Fruit fly (Drosophila melanogaster): ENCODE results near the gene Cyp4d14.

Cyp4d14 gene

dm6 chrX:2141854-2142216 lies 33.3 kb downstream of the Cyp4d14 start (continued):
- no peak for TF ChIP-seq Hr38 (GFP tag; optimal IDR thresholded peaks at IDR 0.05)
- peak; percentile 29 for TF ChIP-seq achi (GFP tag; optimal IDR thresholded peaks at IDR 0.05)
- TF ChIP-seq CG1621 (tag; optimal IDR thresholded peaks at IDR 0.05), result no peak
- no peak for TF ChIP-seq CG11902 (GFP tag; optimal IDR thresholded peaks at IDR 0.05)
- TF ChIP-seq esn (GFP tag; optimal IDR thresholded peaks at IDR 0.05), result peak; percentile 42
- no peak for TF ChIP-seq dac (GFP tag; optimal IDR thresholded peaks at IDR 0.05)
- TF ChIP-seq spab (GFP tag; optimal IDR thresholded peaks at IDR 0.05), result no peak
- TF ChIP-seq CG10669 (GFP tag; optimal IDR thresholded peaks at IDR 0.05), result peak; percentile 12
- TF ChIP-seq Smox (GFP tag; optimal IDR thresholded peaks at IDR 0.05), result no peak
- no peak for TF ChIP-seq Eip93F (GFP tag; optimal IDR thresholded peaks at IDR 0.05)
- peak; percentile 42 for TF ChIP-seq CG3919 (GFP tag; optimal IDR thresholded peaks at IDR 0.05)
- TF ChIP-seq CG16779 (tag; optimal IDR thresholded peaks at IDR 0.05), result peak; percentile 1
- TF ChIP-seq CG32006 (GFP tag; optimal IDR thresholded peaks at IDR 0.05), result peak; percentile 50
- TF ChIP-seq eg (GFP tag; IDR thresholded peaks at IDR 0.05), result peak; percentile 59
- no peak for TF ChIP-seq Ets21C (GFP tag; optimal IDR thresholded peaks at IDR 0.05)
- peak in 1 of 2 experiments; percentile 18 for TF ChIP-seq salr (GFP tag; optimal IDR thresholded peaks at IDR 0.05)
- TF ChIP-seq CG6276 (GFP tag; optimal IDR thresholded peaks at IDR 0.05), result peak; percentile 59
- peak; percentile 6 for TF ChIP-seq net (GFP tag; optimal IDR thresholded peaks at IDR 0.05)
- peak; percentile 14 for TF ChIP-seq OdsH (GFP tag; optimal IDR thresholded peaks at IDR 0.05)
- peak; percentile 36 for TF ChIP-seq CG3032 (tag; optimal IDR thresholded peaks at IDR 0.05)
- TF ChIP-seq Hr4 (GFP tag; optimal IDR thresholded peaks at IDR 0.05), result peak; percentile 41
- TF ChIP-seq CG6792 (GFP tag; optimal IDR thresholded peaks at IDR 0.05), result peak; percentile 30
- peak; percentile 46 for TF ChIP-seq CG6854 (GFP tag; optimal IDR thresholded peaks at IDR 0.05)
- TF ChIP-seq CG15336 (GFP tag; IDR thresholded peaks at IDR 0.05), result peak; percentile 55
- no peak for TF ChIP-seq CG4318 (GFP tag; optimal IDR thresholded peaks at IDR 0.05)

- TF ChIP-seq fkh (GFP tag; optimal IDR thresholded peaks at IDR 0.05), result no peak
- no peak for TF ChIP-seq Met (GFP tag; optimal IDR thresholded peaks at IDR 0.05)
- TF ChIP-seq Hr4 (GFP tag; optimal IDR thresholded peaks at IDR 0.05), result peak; percentile 26
- TF ChIP-seq esn (GFP tag; optimal IDR thresholded peaks at IDR 0.05), result peak; percentile 35
- TF ChIP-seq net (GFP tag; optimal IDR thresholded peaks at IDR 0.05), result peak; percentile 2
- TF ChIP-seq Eip75B (GFP tag; optimal IDR thresholded peaks at IDR 0.05), result peak; percentile 33
- TF ChIP-seq Smox (GFP tag; optimal IDR thresholded peaks at IDR 0.05), result no peak
- TF ChIP-seq cyc (GFP tag; optimal IDR thresholded peaks at IDR 0.05), result no peak
- TF ChIP-seq CG11762 (GFP tag; optimal IDR thresholded peaks at IDR 0.05; ENCODE audit: insufficient read depth), result no peak
- TF ChIP-seq CG34406 (GFP tag; optimal IDR thresholded peaks at IDR 0.05), result no peak
- TF ChIP-seq CG8632 (GFP tag; optimal IDR thresholded peaks at IDR 0.05), result no peak
- peak; percentile 20 for TF ChIP-seq CG31627 (GFP tag; optimal IDR thresholded peaks at IDR 0.05)
- no peak for TF ChIP-seq CG4318 (GFP tag; optimal IDR thresholded peaks at IDR 0.05)
- TF ChIP-seq CG10669 (GFP tag; optimal IDR thresholded peaks at IDR 0.05), result no peak
- TF ChIP-seq Gug (GFP tag; IDR thresholded peaks at IDR 0.05), result no peak
- TF ChIP-seq topi (GFP tag; optimal IDR thresholded peaks at IDR 0.05), result peak; percentile 30
- TF ChIP-seq CG1621 (tag; optimal IDR thresholded peaks at IDR 0.05), result no peak
- no peak for TF ChIP-seq CG3919 (GFP tag; optimal IDR thresholded peaks at IDR 0.05)
- peak; percentile 53; the same call in 1 of the 3 replicates for TF ChIP-seq eg (GFP tag; IDR thresholded peaks at IDR 0.05)
- no peak for TF ChIP-seq CG10631 (GFP tag; optimal IDR thresholded peaks at IDR 0.05)
- no peak for TF ChIP-seq CG16779 (tag; optimal IDR thresholded peaks at IDR 0.05)
- TF ChIP-seq acj6 (GFP tag; optimal IDR thresholded peaks at IDR 0.05), result peak; percentile 37
- TF ChIP-seq CG32006 (GFP tag; optimal IDR thresholded peaks at IDR 0.05), result no peak
- TF ChIP-seq CG8319 (GFP tag; optimal IDR thresholded peaks at IDR 0.05), result no peak
- no peak for TF ChIP-seq achi (GFP tag; optimal IDR thresholded peaks at IDR 0.05)
- TF ChIP-seq lz (GFP tag; optimal IDR thresholded peaks at IDR 0.05), result peak; percentile 21
- TF ChIP-seq dsx (GFP tag; optimal IDR thresholded peaks at IDR 0.05; ENCODE audit: poor library complexity, severe bottlenecking), result peak; percentile 28
- TF ChIP-seq OdsH (GFP tag; optimal IDR thresholded peaks at IDR 0.05), result peak; percentile 10
- peak; percentile 63 for TF ChIP-seq CG15336 (GFP tag; IDR thresholded peaks at IDR 0.05)
- no peak for TF ChIP-seq fd59A (GFP tag; optimal IDR thresholded peaks at IDR 0.05)
- TF ChIP-seq dac (GFP tag; optimal IDR thresholded peaks at IDR 0.05), result no peak
- no peak for TF ChIP-seq CG6808 (GFP tag; optimal IDR thresholded peaks at IDR 0.05)
- TF ChIP-seq CG8119 (GFP tag; IDR thresholded peaks at IDR 0.05), result 0 out of 3 replicates have a peak, but pooled peaks have one; percentile 23
- TF ChIP-seq vri (GFP tag; optimal IDR thresholded peaks at IDR 0.05), result peak; percentile 20
- TF ChIP-seq Blimp-1 (GFP tag; optimal IDR thresholded peaks at IDR 0.05), result no peak
- TF ChIP-seq svp (GFP tag), result no peak
- TF ChIP-seq CG9139 (GFP tag; optimal IDR thresholded peaks at IDR 0.05), result no peak
- no peak for TF ChIP-seq Ets21C (GFP tag; optimal IDR thresholded peaks at IDR 0.05)
These were observed 33.8 kb downstream of the Cyp4d14 start, which contains the start of gene D2hgdh for dm6 chrX:2141159-2141853. Gene D2hgdh, plus strand, starts transcription at chrX:2141489.
